Fruit fly (Drosophila melanogaster) whole organism, prepupa: ENCODE data around the gene mgl.

Source experiments
- CG11902 ChIP-seq: fragments of 200-800 bp; sonication (Bioruptor generic); optimal IDR thresholded peaks from 3 replicates; lab custom pipeline; 2016; ENCODE audit warnings: missing biosample characterization, missing genetic modification characterization
- CG3032 ChIP-seq: fragments of 200-800 bp; optimal IDR thresholded peaks from 2 replicates; lab custom pipeline; 2019; ENCODE audit warnings: missing biosample characterization, mild to moderate bottlenecking, missing genetic modification characterization, moderate library complexity
- CG6792 ChIP-seq: fragments of 200-800 bp; sonication (Bioruptor generic); optimal IDR thresholded peaks from 3 replicates; lab custom pipeline; 2016; ENCODE audit warnings: missing biosample characterization, missing genetic modification characterization
- CG6808 ChIP-seq: fragments of 200-800 bp; sonication (Bioruptor generic); optimal IDR thresholded peaks from 3 replicates; lab custom pipeline; 2017; ENCODE audit warnings: missing biosample characterization, missing genetic modification characterization, mild to moderate bottlenecking, moderate library complexity, missing genetic modification reagents
- Ets21C ChIP-seq: fragments of 200-800 bp; sonication (Bioruptor generic); optimal IDR thresholded peaks from 3 replicates; lab custom pipeline; 2016; ENCODE audit warnings: missing biosample characterization, missing genetic modification characterization
- Gug ChIP-seq: fragments of 200-800 bp; sonication (Bioruptor generic); IDR thresholded peaks from 2 replicates; pipeline ENCODE4 v1.3.6; 2022; ENCODE audit warnings: missing biosample characterization, missing genetic modification characterization
- Hr4 ChIP-seq: fragments of 200-800 bp; sonication (Bioruptor generic); optimal IDR thresholded peaks from 3 replicates; lab custom pipeline; 2016; ENCODE audit warnings: missing biosample characterization, missing genetic modification characterization
- Met ChIP-seq: fragments of 200-800 bp; sonication (Bioruptor generic); optimal IDR thresholded peaks from 3 replicates; lab custom pipeline; 2016; ENCODE audit warnings: missing biosample characterization, missing genetic modification characterization
- Sox102F ChIP-seq: fragments of 200-800 bp; sonication (Bioruptor generic); optimal IDR thresholded peaks from 2 replicates; lab custom pipeline; 2016; ENCODE audit warnings: missing biosample characterization, mild to moderate bottlenecking, missing genetic modification characterization
- Sox15 ChIP-seq: fragments of 200-800 bp; sonication (Bioruptor generic); optimal IDR thresholded peaks from 3 replicates; lab custom pipeline; 2016; ENCODE audit warnings: missing biosample characterization, missing genetic modification characterization
- acj6 ChIP-seq: fragments of 200-800 bp; sonication (Bioruptor generic); optimal IDR thresholded peaks from 3 replicates; lab custom pipeline; 2016; ENCODE audit warnings: missing biosample characterization, missing genetic modification characterization
- pdm3 ChIP-seq: fragments of 200-800 bp; sonication (Bioruptor generic); optimal IDR thresholded peaks from 3 replicates; lab custom pipeline; 2016; ENCODE audit warnings: missing biosample characterization, missing genetic modification characterization

DNA sequence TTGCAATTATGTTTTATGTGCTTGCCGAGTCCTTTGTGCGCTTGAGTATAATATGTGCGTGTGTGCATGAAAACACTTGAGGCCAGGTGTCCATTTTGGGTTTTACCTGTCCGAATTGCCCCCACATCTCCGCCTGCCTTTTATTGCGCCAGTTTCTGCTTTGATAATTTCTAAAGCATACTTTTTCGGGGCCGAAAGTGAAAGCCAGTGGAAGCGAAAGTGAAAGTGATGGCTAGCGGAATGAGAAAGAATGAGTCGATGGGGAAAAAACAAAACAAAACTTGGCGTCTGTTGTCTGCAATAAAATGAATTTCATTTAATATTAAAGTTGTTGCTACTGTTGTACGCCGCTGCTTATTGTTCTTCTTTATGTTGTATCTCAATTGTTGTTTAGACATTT, 23.6 kb upstream of the mgl start:
- TF ChIP-seq Gug (GFP tag; lab: Robert Waterston, UW) (no peak), Sox102F (no peak), CG6792 (GFP tag; lab: Kevin White, UChicago) (no peak), CG11902 (GFP tag; lab: Kevin White, UChicago) (no peak), Hr4 (GFP tag; lab: Kevin White, UChicago) (no peak), CG3032 (tag; lab: Kevin White, UChicago) (no peak), CG6808 (GFP tag; lab: Kevin White, UChicago) (no peak), Ets21C (GFP tag; lab: Kevin White, UChicago) (no peak), Met (GFP tag; lab: Kevin White, UChicago) (no peak), acj6 (GFP tag; lab: Kevin White, UChicago) (no peak), pdm3 (GFP tag; lab: Kevin White, UChicago) (no peak), Sox15 (GFP tag; lab: Kevin White, UChicago) (no peak)
